Worm (Caenorhabditis elegans): ENCODE results near the gene srr-10.

Gene srr-10

DNA sequence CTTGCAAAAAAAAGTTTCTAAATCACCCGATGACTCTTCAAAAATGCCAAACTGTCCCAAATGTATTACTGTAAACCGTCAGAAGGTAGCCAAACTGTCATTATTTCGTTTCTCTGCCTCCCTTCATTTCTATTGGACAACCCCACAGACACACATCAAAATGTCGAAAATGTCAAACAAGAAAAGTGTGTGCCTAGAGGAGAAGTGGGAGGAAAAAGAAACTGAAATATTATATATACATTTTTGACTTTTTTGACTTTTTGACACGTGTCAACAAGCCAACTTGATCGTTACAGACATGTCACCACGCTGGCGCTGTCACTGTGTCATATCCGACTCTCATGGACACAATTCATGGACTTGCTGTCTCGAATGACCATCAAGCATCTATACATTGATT, 14.3 kb downstream of the srr-10 start:
- no peak for TF ChIP-seq ceh-62 (tag; optimal IDR thresholded peaks at IDR 0.05)
- TF ChIP-seq dmd-6 (GFP tag; IDR thresholded peaks at IDR 0.05) = peak; percentile 56
- TF ChIP-seq tra-1 (GFP tag; IDR thresholded peaks at IDR 0.05) = peak; percentile 46; the same call in 1 of the 2 replicates
- TF ChIP-seq snpc-4 (tag; optimal IDR thresholded peaks at IDR 0.05) = no peak
- no peak for TF ChIP-seq nhr-28 (tag; optimal IDR thresholded peaks at IDR 0.05)
- peak in 1 of 2 experiments; percentile 15 for TF ChIP-seq daf-16 (GFP tag; optimal IDR thresholded peaks at IDR 0.05)
- TF ChIP-seq daf-16 (tag; optimal IDR thresholded peaks at IDR 0.05) = no peak
- peak; percentile 23 for TF ChIP-seq hlh-11 (tag; optimal IDR thresholded peaks at IDR 0.05)

DNA sequence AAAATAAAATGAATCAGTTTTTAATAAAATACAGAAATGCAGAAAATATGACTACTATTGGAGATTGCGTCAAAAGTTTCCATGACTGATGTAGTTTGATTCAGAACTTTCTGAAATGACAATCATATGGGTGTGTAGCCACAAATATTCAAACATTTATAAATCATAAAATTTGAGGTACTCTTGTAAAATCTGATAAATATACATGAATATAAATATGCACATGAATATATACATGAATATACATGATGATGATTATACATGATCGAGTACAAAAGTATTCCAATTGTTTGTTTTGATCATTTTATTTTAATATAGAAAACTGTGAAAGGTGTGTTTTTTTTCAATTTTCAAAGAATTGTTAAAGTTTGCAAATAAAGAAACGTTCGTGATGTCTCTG, 19.1 kb downstream of the srr-10 start, which contains the start of gene T05B11.4:
Gene T05B11.4 (minus strand): TSS at position 101 of the 400 bp plus-strand sequence.
- TF ChIP-seq mdl-1 (tag; optimal IDR thresholded peaks at IDR 0.05) = no peak
- no peak for TF ChIP-seq ama-1 (optimal IDR thresholded peaks at IDR 0.05)
- TF ChIP-seq dve-1 (tag; optimal IDR thresholded peaks at IDR 0.05; ENCODE audit: insufficient read depth) = no peak
- TF ChIP-seq hmg-1.1 (GFP tag; IDR thresholded peaks at IDR 0.05) = no peak
- TF ChIP-seq ZK337.2 (GFP tag; IDR thresholded peaks at IDR 0.05) = no peak

DNA sequence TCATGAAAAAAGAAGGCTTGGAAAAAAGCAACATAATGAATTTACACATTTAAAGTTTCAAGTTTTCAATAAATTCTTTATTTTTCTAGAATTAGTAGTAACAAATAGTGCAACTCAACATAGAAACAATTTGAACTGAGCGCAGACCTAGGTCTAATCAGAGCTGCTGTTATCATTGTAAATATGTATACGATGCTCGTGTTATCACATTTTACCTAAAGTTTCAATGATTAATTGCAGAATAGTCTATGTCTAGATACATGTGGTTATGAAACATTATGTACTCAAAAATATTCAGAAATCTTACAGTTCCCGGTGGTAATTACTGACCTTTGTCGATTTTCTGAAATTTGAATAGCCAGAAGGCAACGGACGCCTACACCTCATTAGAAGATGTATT, 20.6 kb downstream of the srr-10 start:
- TF ChIP-seq daf-16 (GFP tag; optimal IDR thresholded peaks at IDR 0.05) (no peak), daf-16 (tag; optimal IDR thresholded peaks at IDR 0.05) (peak; percentile 56), pqm-1 (tag; optimal IDR thresholded peaks at IDR 0.05) (peak; percentile 38), pha-4 (GFP tag; IDR thresholded peaks at IDR 0.05) (no peak), pha-4 (tag; optimal IDR thresholded peaks at IDR 0.05) (no peak)

DNA sequence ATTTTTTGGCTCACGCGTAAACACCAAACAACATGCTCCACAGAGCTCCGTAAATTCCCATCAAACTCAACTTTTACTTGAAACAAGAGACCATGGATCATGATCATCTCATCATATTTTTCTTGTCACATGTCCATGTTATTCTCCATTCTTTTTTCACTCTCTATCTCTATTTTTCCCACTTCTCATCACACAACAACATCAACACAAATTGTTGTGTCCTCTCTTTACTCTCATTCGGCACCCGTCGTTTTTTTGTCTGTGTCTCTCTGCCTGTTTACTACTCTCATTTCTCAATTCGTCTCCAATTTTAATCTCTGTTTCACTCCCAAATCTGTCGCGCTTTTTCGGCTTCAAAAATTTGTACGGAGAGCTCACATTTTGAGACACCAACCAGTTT, 23.9 kb downstream of the srr-10 start:
- TF ChIP-seq jun-1 (tag; optimal IDR thresholded peaks at IDR 0.05) (no peak), unc-62 (GFP tag; optimal IDR thresholded peaks at IDR 0.05 in 1 of 2) (peak in 1 of 2 experiments; percentile 99), unc-62 (tag; optimal IDR thresholded peaks at IDR 0.05) (no peak), rbr-2 (tag; optimal IDR thresholded peaks at IDR 0.05) (peak; percentile 52), hlh-11 (tag; optimal IDR thresholded peaks at IDR 0.05) (peak; percentile 61), dpl-1 (GFP tag; optimal IDR thresholded peaks at IDR 0.05) (peak; percentile 17), ztf-7 (tag; optimal IDR thresholded peaks at IDR 0.05) (no peak), nhr-28 (tag; optimal IDR thresholded peaks at IDR 0.05) (peak; percentile 76), zag-1 (tag; optimal IDR thresholded peaks at IDR 0.05) (no peak), ceh-20 (GFP tag; IDR thresholded peaks at IDR 0.05) (peak; percentile 57; the same call in 1 of the 2 replicates), ztf-11 (tag; optimal IDR thresholded peaks at IDR 0.05) (no peak), dmd-6 (GFP tag; IDR thresholded peaks at IDR 0.05) (peak; percentile 57), hmg-1.1 (GFP tag; IDR thresholded peaks at IDR 0.05) (0 out of 2 replicates have a peak, but pooled peaks have one; percentile 37), mdl-1 (tag; optimal IDR thresholded peaks at IDR 0.05) (peak in 1 of 2 experiments; percentile 86), dve-1 (tag; optimal IDR thresholded peaks at IDR 0.05; ENCODE audit: insufficient read depth) (peak; percentile 41), nhr-11 (tag; optimal IDR thresholded peaks at IDR 0.05) (peak; percentile 78), mep-1 (tag; optimal IDR thresholded peaks at IDR 0.05) (peak; percentile 63), hlh-30 (tag; optimal IDR thresholded peaks at IDR 0.05; ENCODE audit: insufficient read depth) (peak; percentile 82), zip-2 (tag; optimal IDR thresholded peaks at IDR 0.05) (no peak), aha-1 (tag) (peak; percentile 92), daf-16 (GFP tag; optimal IDR thresholded peaks at IDR 0.05) (peak in 1 of 2 experiments; percentile 92), daf-16 (tag; optimal IDR thresholded peaks at IDR 0.05) (peak; percentile 87), fkh-10 (GFP tag; optimal IDR thresholded peaks at IDR 0.05) (peak; percentile 2), lsy-2 (tag; optimal IDR thresholded peaks at IDR 0.05) (peak in 1 of 2 experiments; percentile 52)

DNA sequence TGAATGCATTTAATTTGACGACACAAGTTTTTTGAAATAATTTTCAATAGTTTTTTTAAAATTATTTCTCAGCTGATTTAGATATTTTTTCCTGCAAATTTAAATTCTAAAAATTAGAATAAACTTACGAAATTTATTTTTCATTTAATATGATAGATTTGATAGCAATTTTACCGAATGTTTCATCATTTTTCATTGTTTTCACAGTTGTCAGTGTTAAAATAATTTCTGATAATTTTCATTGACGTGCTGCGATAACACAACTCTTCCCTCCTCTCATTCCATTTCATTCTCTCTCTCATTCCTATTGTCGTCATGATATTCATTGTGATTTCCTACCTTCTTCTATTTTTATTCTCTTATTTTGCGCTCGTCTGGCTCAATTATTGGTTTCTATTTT, 24.8 kb downstream of the srr-10 start, which contains the start of gene hint-3:
Gene hint-3 (plus strand): TSS at position 301 of the 400 bp plus-strand sequence.
- TF ChIP-seq pqm-1 (tag; optimal IDR thresholded peaks at IDR 0.05) (peak; percentile 28), dve-1 (tag; optimal IDR thresholded peaks at IDR 0.05; ENCODE audit: insufficient read depth) (peak; percentile 13), ztf-7 (tag; optimal IDR thresholded peaks at IDR 0.05) (peak; percentile 20), F37D6.2 (tag; optimal IDR thresholded peaks at IDR 0.05) (no peak), nhr-11 (tag; optimal IDR thresholded peaks at IDR 0.05) (no peak), daf-16 (GFP tag; optimal IDR thresholded peaks at IDR 0.05) (no peak), daf-16 (tag; optimal IDR thresholded peaks at IDR 0.05) (peak; percentile 64), dmd-8 (GFP tag; IDR thresholded peaks at IDR 0.05) (no peak), php-3 (GFP tag; IDR thresholded peaks at IDR 0.05) (0 out of 2 replicates have a peak, but pooled peaks have one; percentile 25), dmd-6 (GFP tag; IDR thresholded peaks at IDR 0.05) (peak; percentile 32; the same call in 1 of the 2 replicates), fkh-10 (GFP tag; optimal IDR thresholded peaks at IDR 0.05) (no peak), mep-1 (tag; optimal IDR thresholded peaks at IDR 0.05) (no peak)
